Worm (Caenorhabditis elegans): ENCODE measurements around the gene gar-3.

DNA sequence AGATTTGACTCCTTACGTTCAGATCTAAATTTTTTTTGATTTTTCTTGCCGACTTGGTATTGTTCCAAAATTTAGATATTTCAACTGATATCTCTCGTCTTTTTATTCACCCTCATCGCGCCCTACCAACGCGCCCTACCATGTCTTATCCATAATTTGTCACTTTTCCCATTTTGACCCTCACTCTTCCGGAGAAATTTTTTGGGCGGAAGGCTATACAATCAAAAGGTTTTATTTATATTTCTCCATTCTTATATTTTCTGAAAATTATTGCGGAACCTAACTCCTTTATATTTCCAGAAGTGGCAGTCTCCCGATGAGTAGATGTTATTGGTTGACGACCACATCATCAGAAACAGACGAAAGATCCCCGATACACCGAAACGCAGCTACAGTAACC lies 41.3 kb upstream of the gar-3 start, which contains the start of gene hot-1:
- TF ChIP-seq snpc-4 (tag; optimal IDR thresholded peaks at IDR 0.05) (no peak), fkh-8 (tag; optimal IDR thresholded peaks at IDR 0.05) (no peak), lin-35 (GFP tag; optimal IDR thresholded peaks at IDR 0.05) (no peak), grh-1 (GFP tag; IDR thresholded peaks at IDR 0.05) (no peak), nhr-237 (tag; optimal IDR thresholded peaks at IDR 0.05) (no peak), nhr-19 (GFP tag; conservative IDR thresholded peaks at IDR 0.05) (no peak), fos-1 (tag; optimal IDR thresholded peaks at IDR 0.05) (no peak)
